Fruit fly (Drosophila melanogaster) whole organism, wandering third instar larva: ENCODE data around the gene CG5805.

Source experiments
- Hr83 ChIP-seq: fragments of 200-300 bp; sonication (Bioruptor generic); optimal IDR thresholded peaks from 2 replicates; lab custom pipeline; 2016; ENCODE audit warnings: missing biosample characterization, mild to moderate bottlenecking, missing genetic modification characterization, moderate library complexity; ENCODE audit not compliant: poor library complexity, severe bottlenecking
- dmrt93B ChIP-seq: fragments of 200-800 bp; sonication (Bioruptor generic); optimal IDR thresholded peaks from 2 replicates; lab custom pipeline; 2018; ENCODE audit warnings: missing biosample characterization, mild to moderate bottlenecking, missing genetic modification characterization

DNA sequence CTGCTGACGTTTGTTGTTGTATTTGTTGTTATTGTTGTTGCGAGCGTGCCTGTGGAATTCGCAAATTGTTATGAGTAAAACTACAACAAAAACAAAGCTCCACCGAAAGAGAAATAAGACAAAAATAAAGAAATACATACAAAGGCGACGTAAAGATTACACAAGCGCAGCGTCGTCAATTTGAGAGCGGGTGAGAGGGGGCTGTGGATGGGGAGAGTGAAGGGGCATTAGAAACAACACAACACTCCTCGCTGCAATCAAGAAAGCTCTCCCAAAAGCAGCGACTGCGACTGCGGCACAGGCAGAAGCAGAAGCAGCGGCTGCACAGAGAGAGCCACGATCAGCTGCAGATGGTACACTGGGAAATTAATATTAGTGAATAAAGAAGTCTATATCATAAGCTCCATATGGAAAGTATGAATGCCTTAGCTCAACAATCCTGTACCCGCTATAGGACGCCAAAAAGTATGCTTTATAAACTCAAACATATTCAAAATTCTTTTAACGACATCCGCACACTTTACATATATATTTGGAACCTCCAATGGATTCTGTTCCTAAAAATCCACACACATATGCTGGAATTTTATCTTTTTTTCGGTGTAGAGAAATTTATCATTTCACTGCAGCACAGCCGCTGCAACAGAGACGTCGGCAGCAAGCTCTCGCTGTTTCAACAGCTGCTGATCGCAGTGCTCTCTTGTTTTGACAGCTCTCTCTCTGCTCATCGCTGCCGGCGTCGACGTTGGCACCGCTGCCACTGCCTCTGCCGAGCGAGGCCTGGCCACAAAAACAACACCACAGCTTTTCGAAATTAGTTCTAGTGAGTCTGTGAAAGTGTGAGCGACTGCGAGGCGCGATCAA is 18.5 kb downstream of the CG5805 start, which contains the start of gene CG13631:
- TF ChIP-seq dmrt93B (GFP tag; lab: Kevin White, UChicago): peak; percentile 96
- peak; percentile 76 for TF ChIP-seq Hr83 (GFP tag; lab: Kevin White, UChicago)
